Worm (Caenorhabditis elegans): ENCODE measurements around the gene K02E2.1.
"Not testable (repeated sequence)": the region's sequence is repeated elsewhere in the genome, so short reads cannot be mapped to it uniquely, and the experiment has no call there.

The K02E2.1 gene

DNA sequence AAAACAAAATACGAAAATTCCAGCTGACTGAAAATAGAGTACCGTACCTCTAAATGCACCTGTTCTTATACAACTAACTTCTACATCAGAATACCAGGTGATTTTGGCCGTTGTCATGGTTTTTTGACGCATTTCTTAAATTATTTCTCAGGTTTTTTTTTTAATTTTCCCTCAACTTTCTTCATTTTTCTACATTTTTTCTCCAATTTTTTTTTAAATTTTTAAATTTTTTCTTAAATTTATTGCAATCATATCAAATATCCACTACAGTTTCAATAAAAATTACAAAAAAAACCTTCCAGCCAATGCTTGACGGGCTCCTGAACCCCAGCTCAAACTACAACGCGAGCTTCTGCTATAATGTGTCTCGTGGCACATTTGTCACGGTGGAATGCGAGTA, at the start of gene K02E2.1:
K02E2.1 (plus strand) TSS at position 301 of the 400 bp plus-strand sequence.
- TF ChIP-seq blmp-1 (tag; optimal IDR thresholded peaks at IDR 0.05) (no peak), lsy-2 (tag; optimal IDR thresholded peaks at IDR 0.05) (no peak), M03D4.4 (tag; optimal IDR thresholded peaks at IDR 0.05) (no peak), nhr-237 (tag; optimal IDR thresholded peaks at IDR 0.05) (no peak), unc-120 (tag; optimal IDR thresholded peaks at IDR 0.05; ENCODE audit: poor library complexity, severe bottlenecking) (no peak), snpc-4 (tag; optimal IDR thresholded peaks at IDR 0.05) (no peak), nhr-2 (tag; optimal IDR thresholded peaks at IDR 0.05) (no peak), cnd-1 (tag; optimal IDR thresholded peaks at IDR 0.05) (no peak), drap-1 (GFP tag; optimal IDR thresholded peaks at IDR 0.05) (no peak), mab-5 (tag; optimal IDR thresholded peaks at IDR 0.05) (no peak), mls-2 (tag; optimal IDR thresholded peaks at IDR 0.05) (no peak), lin-13 (tag; optimal IDR thresholded peaks at IDR 0.05) (no peak), nhr-28 (tag; optimal IDR thresholded peaks at IDR 0.05) (no peak), sptf-1 (tag; optimal IDR thresholded peaks at IDR 0.05) (no peak), lin-32 (GFP tag; optimal IDR thresholded peaks at IDR 0.05) (no peak), pha-4 (tag; optimal IDR thresholded peaks at IDR 0.05) (no peak), hlh-1 (tag; optimal IDR thresholded peaks at IDR 0.05) (no peak)

DNA sequence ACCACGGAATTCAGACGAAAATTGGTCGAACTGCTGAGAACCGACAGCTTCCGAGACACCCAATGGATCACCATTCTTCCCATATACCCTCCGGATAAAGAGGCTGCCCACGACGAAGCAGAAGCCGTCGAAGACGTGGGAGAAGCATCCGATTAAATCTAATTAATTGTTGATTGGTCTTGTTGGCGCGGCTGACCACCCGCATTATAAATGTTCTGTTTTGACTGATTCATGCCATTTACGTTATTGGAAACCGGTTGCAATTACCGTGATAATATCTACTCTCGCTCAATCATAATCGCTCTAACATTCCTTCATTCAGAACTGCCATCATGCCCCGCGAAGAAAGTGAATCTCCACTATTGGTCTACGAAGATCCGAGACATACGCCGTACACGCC, 48.0 kb upstream of the K02E2.1 start, which contains the start of gene ZC15.3:
ZC15.3 (plus strand) TSS at position 301 of the 400 bp plus-strand sequence.
- not testable (repeated sequence) for TF ChIP-seq blmp-1, zip-8, M03D4.4 (tag; optimal IDR thresholded peaks at IDR 0.05)

DNA sequence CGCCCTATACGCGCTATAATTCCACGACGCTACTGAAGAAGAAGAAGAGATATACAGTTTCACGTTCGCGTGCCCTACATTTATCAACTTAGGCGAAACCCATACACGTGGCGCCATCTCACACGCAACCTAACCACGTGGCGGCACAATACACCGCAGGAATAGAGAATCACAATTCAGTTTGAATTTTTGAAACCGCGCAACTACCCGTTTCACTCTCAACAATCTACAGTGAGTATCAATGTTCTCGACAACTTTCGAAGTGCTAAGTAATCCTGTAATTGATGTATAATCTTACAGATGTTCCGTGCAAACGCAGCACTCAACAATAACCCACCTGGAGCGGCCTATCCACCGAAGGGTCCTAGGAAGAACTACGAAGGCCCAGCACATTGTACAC, 45.5 kb upstream of the K02E2.1 start, which contains the start of gene ZC15.1:
ZC15.1 (plus strand) TSS at position 301 of the 400 bp plus-strand sequence.
- TF ChIP-seq unc-39 (tag; optimal IDR thresholded peaks at IDR 0.05) = no peak
- TF ChIP-seq elt-3 (tag; optimal IDR thresholded peaks at IDR 0.05) = no peak
- no peak for TF ChIP-seq sptf-1 (tag; optimal IDR thresholded peaks at IDR 0.05)
- no peak for TF ChIP-seq zip-8 (tag; optimal IDR thresholded peaks at IDR 0.05)
- TF ChIP-seq drap-1 (GFP tag; optimal IDR thresholded peaks at IDR 0.05) = no peak
- no peak for TF ChIP-seq nhr-2 (tag; optimal IDR thresholded peaks at IDR 0.05)
- TF ChIP-seq ham-2 (GFP tag; optimal IDR thresholded peaks at IDR 0.05) = no peak
- TF ChIP-seq pha-4 (tag; optimal IDR thresholded peaks at IDR 0.05) = no peak
- no peak for TF ChIP-seq hlh-1 (tag; optimal IDR thresholded peaks at IDR 0.05)
- TF ChIP-seq nhr-237 (tag; optimal IDR thresholded peaks at IDR 0.05) = no peak

DNA sequence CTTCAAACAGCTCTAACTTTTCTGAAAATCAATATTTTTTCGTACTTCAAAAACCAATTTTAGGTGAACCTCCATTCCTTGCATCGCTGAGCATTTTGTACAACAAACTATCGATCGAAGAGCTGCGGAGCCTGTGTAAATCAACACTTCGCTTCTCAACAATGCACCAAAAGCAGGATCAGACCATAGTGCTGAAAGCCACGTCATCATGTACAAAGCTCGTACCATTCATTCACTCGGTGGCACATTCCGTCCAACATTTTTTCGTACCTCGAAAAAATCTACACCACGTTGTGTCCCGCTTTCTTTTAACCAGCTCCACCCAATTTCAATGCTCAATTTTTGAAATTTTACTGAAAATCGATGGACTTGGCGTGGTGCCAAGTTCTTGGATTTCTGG, 40.7 kb upstream of the K02E2.1 start, which contains the start of gene ZC15.10:
ZC15.10 (plus strand) TSS at position 162 of the 400 bp plus-strand sequence.
- TF ChIP-seq ztf-11 (tag; optimal IDR thresholded peaks at IDR 0.05) = no peak
- no peak for TF ChIP-seq ceh-39 (tag; optimal IDR thresholded peaks at IDR 0.05)
- TF ChIP-seq ceh-83 (GFP tag; optimal IDR thresholded peaks at IDR 0.05) = no peak
- TF ChIP-seq lin-13 (tag; optimal IDR thresholded peaks at IDR 0.05) = no peak
- TF ChIP-seq ceh-43 (GFP tag; optimal IDR thresholded peaks at IDR 0.05) = no peak
- no peak for TF ChIP-seq snpc-4 (tag; optimal IDR thresholded peaks at IDR 0.05)

DNA sequence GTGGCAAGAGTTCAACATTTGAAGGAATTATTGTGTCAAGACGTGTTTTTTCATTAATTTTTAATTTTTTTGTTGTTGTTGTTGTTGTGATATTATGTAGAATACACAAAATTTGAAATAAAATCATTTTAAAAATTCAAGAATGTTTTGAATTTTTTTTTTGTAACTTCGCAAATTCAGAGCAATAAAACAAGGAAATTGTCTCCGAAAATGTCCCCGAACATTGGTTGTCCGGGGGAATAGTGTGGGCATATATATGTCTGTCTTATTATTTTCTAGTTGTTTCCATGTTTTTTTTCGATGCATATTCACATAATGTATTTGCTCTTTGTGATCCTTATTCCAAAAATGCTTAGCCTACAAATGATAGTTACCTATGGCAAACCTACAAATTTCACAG, 39.8 kb upstream of the K02E2.1 start, which contains the start of gene clec-262:
clec-262 (plus strand) TSS at position 301 of the 400 bp plus-strand sequence.
- TF ChIP-seq unc-39 (tag; optimal IDR thresholded peaks at IDR 0.05) (no peak), ceh-83 (GFP tag; optimal IDR thresholded peaks at IDR 0.05) (no peak), unc-62 (GFP tag; optimal IDR thresholded peaks at IDR 0.05) (no peak), nhr-12 (tag; optimal IDR thresholded peaks at IDR 0.05) (no peak), ceh-39 (tag; optimal IDR thresholded peaks at IDR 0.05) (no peak), tbx-8 (GFP tag; optimal IDR thresholded peaks at IDR 0.05) (no peak), mab-5 (tag; optimal IDR thresholded peaks at IDR 0.05) (no peak), nhr-2 (tag; optimal IDR thresholded peaks at IDR 0.05) (no peak), ztf-11 (tag; optimal IDR thresholded peaks at IDR 0.05) (no peak)

DNA sequence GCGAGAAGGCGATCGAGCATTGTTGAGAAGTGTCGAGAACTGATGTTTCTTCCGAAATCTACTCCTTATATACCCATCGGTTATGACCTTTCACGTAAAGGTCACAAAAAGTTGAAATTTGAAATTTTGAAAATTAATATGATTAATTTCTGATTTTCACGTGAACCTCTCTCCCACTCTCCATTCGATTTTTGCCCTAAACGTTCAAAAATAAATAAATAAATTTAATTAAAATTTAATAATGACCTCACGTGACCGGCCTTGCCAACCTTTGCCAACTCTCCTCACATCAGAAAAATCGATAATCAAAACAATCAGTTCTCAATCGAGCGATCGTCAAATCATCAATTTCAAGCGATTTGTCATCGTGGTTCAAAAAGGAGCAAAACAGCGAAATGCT, 33.9 kb upstream of the K02E2.1 start, which contains the start of gene Y113G7C.1:
Y113G7C.1 (plus strand) TSS at position 301 of the 400 bp plus-strand sequence.
- no peak for TF ChIP-seq M03D4.4 (tag; optimal IDR thresholded peaks at IDR 0.05)
- TF ChIP-seq unc-120 (tag; optimal IDR thresholded peaks at IDR 0.05; ENCODE audit: poor library complexity, severe bottlenecking) = no peak
- no peak for TF ChIP-seq tbx-8 (GFP tag; optimal IDR thresholded peaks at IDR 0.05)
- no peak for TF ChIP-seq hlh-1 (tag; optimal IDR thresholded peaks at IDR 0.05)
- TF ChIP-seq mab-5 (tag; optimal IDR thresholded peaks at IDR 0.05) = no peak
- TF ChIP-seq ceh-39 (tag; optimal IDR thresholded peaks at IDR 0.05) = no peak
- TF ChIP-seq nhr-28 (tag; optimal IDR thresholded peaks at IDR 0.05) = no peak
- no peak for TF ChIP-seq nhr-76 (tag; optimal IDR thresholded peaks at IDR 0.05)
- no peak for TF ChIP-seq unc-39 (tag; optimal IDR thresholded peaks at IDR 0.05)
- no peak for TF ChIP-seq mep-1 (tag; optimal IDR thresholded peaks at IDR 0.05)
- no peak for TF ChIP-seq sptf-1 (tag; optimal IDR thresholded peaks at IDR 0.05)
- TF ChIP-seq blmp-1 (tag; optimal IDR thresholded peaks at IDR 0.05) = no peak
- TF ChIP-seq nhr-2 (tag; optimal IDR thresholded peaks at IDR 0.05) = no peak
- no peak for TF ChIP-seq ces-1 (GFP tag; optimal IDR thresholded peaks at IDR 0.05)
- no peak for TF ChIP-seq lin-32 (GFP tag; optimal IDR thresholded peaks at IDR 0.05)
- no peak for TF ChIP-seq elt-3 (tag; optimal IDR thresholded peaks at IDR 0.05)
- no peak for TF ChIP-seq ceh-83 (GFP tag; optimal IDR thresholded peaks at IDR 0.05)
- TF ChIP-seq bed-3 (GFP tag; optimal IDR thresholded peaks at IDR 0.05) = no peak
- TF ChIP-seq cnd-1 (tag; optimal IDR thresholded peaks at IDR 0.05) = no peak
- TF ChIP-seq flh-1 (GFP tag; optimal IDR thresholded peaks at IDR 0.05) = no peak

Data from whole organism, mixed stage, embryonic.